Worm (Caenorhabditis elegans) whole organism, L1 larva: ENCODE data around the gene pag-3.

Experiments used
- ceh-82 ChIP-seq, 3 experiments: fragments of 150-350 bp in 1 of 3; sonication (generic microtip) in 2 of 3; optimal IDR thresholded peaks; 2 replicates each; lab custom pipeline; 2014 to 2017; ENCODE audit warnings: missing biosample characterization in 3 of 3, missing genetic modification characterization in 3 of 3
- elt-3 ChIP-seq, 6 experiments: fragments of 150-350 bp in 1 of 6; sonication (generic microtip); optimal IDR thresholded peaks; 2 replicates each; lab custom pipeline; 2017 to 2018; ENCODE audit warnings: missing biosample characterization in 6 of 6, missing genetic modification characterization in 6 of 6, inconsistent platforms in 1 of 6
- fkh-10 ChIP-seq: sonication (generic microtip); optimal IDR thresholded peaks from 2 replicates; lab custom pipeline; 2017; ENCODE audit warnings: missing biosample characterization, missing genetic modification reagents, missing genetic modification characterization
- mep-1 ChIP-seq: fragments of 150-350 bp; optimal IDR thresholded peaks from 2 replicates; lab custom pipeline; 2014; ENCODE audit warnings: missing biosample characterization, missing genetic modification characterization
- nhr-12 ChIP-seq: sonication (generic microtip); optimal IDR thresholded peaks from 2 replicates; lab custom pipeline; 2017; ENCODE audit warnings: missing biosample characterization, missing genetic modification characterization
- pqm-1 ChIP-seq: sonication (generic microtip); optimal IDR thresholded peaks from 3 replicates; lab custom pipeline; 2017; ENCODE audit warnings: missing biosample characterization, missing genetic modification characterization
- sptf-1 ChIP-seq: fragments of 150-350 bp; optimal IDR thresholded peaks from 2 replicates; lab custom pipeline; 2014; ENCODE audit warnings: missing biosample characterization, missing genetic modification characterization

DNA sequence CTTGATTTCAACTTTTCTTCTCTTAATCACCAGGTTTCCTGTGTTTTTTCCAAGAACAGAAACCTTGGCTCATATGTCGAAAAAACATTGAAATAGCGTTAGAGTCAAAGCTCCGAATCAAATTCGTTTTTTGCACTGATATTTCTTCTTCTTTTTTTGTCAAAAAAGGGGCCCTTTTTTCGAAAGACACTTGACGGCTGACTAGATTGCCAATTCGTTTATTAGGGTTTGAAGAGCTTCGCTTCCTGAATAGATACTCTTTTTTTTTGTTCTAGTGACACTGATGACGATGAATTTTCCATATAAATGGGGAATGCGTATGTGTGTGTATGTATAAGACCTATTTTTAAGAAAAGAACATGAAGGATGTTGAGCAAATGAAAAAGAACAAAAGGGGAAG is 37.7 kb downstream of the pag-3 start:
- no peak for TF ChIP-seq nhr-12 (tag; lab: Kevin White, UChicago)
- TF ChIP-seq mep-1, result no peak
- peak; percentile 83 for TF ChIP-seq fkh-10 (GFP tag; lab: Kevin White, UChicago)
- no peak for TF ChIP-seq sptf-1 (tag; lab: Kevin White, UChicago)
- TF ChIP-seq elt-3 (tag; optimal IDR thresholded peaks at IDR 0.05; lab: Kevin White, UChicago), result no peak
- no peak for TF ChIP-seq pqm-1 (tag; lab: Kevin White, UChicago)
- TF ChIP-seq ceh-82 (tag; optimal IDR thresholded peaks at IDR 0.05; lab: Kevin White, UChicago), result no peak
